Worm (Caenorhabditis elegans): ENCODE results near the gene F15H10.7.

The F15H10.7 gene

DNA sequence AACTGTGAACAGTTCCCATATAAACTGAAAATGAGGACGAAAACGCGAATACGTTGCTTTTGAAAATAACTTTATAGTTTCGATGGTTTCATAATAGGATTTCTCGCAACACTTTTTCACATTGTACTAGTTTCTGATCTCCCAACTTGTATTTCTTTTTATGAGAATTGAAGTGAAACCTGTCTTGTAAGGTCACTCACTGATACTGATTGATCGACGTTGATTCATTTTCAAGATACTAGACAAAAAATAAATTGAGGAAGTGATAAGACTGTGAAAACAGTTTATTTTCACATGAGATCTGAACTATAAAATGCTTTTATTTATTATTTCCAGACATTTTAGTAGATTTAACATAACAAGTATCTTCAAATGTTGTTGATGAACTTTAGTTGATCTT is 18.8 kb downstream of the F15H10.7 start:
- TF ChIP-seq ceh-2 (tag; optimal IDR thresholded peaks at IDR 0.05), result no peak
- TF ChIP-seq Y22D7AL.16 (tag; optimal IDR thresholded peaks at IDR 0.05), result no peak
- TF ChIP-seq tbx-7 (tag; optimal IDR thresholded peaks at IDR 0.05), result no peak
- TF ChIP-seq ceh-18 (tag; optimal IDR thresholded peaks at IDR 0.05), result no peak
- no peak for TF ChIP-seq fax-1 (tag; optimal IDR thresholded peaks at IDR 0.05)
- TF ChIP-seq nhr-11 (tag; optimal IDR thresholded peaks at IDR 0.05), result no peak
- TF ChIP-seq syd-9 (tag; optimal IDR thresholded peaks at IDR 0.05), result no peak
- no peak for TF ChIP-seq elt-4 (tag; optimal IDR thresholded peaks at IDR 0.05)
- no peak for TF ChIP-seq pha-2 (tag; optimal IDR thresholded peaks at IDR 0.05)
- no peak for TF ChIP-seq elt-2 (tag; optimal IDR thresholded peaks at IDR 0.05)

DNA sequence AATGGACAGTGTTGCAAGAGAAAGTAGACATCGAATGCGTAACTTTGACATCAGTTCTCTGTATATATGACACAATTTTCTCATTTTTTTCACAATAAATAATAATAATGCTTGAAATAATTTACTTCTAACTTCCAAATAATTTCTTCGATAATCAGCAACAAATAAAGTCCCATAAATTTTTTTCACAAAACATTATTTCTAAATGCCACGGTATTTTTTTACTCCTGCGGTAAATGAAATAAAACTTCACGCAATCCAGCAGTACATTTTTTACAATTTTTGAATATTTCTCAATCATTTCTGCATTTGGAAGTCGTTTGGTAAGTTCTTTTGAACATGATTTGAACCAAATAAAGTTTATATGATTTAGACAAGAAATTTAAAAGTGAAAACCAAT is 22.3 kb downstream of the F15H10.7 start, which contains the start of gene spe-10:
spe-10 (plus strand) TSS at position 301 of the 400 bp plus-strand sequence.
- no peak for TF ChIP-seq che-1 (tag; optimal IDR thresholded peaks at IDR 0.05)
- no peak for TF ChIP-seq unc-86 (tag; optimal IDR thresholded peaks at IDR 0.05)
- TF ChIP-seq ceh-19 (GFP tag; optimal IDR thresholded peaks at IDR 0.05), result no peak
- TF ChIP-seq ceh-24 (tag; optimal IDR thresholded peaks at IDR 0.05), result no peak
- no peak for TF ChIP-seq tbx-7 (tag; optimal IDR thresholded peaks at IDR 0.05)
- no peak for TF ChIP-seq pha-4 (tag; optimal IDR thresholded peaks at IDR 0.05)
- TF ChIP-seq fkh-10 (GFP tag; optimal IDR thresholded peaks at IDR 0.05), result no peak
- no peak for TF ChIP-seq ahr-1 (tag; optimal IDR thresholded peaks at IDR 0.05)
- no peak for TF ChIP-seq pax-1 (tag; optimal IDR thresholded peaks at IDR 0.05)
- TF ChIP-seq nhr-11 (tag; optimal IDR thresholded peaks at IDR 0.05), result no peak
- TF ChIP-seq sox-2 (GFP tag; IDR thresholded peaks at IDR 0.05), result no peak
- no peak for TF ChIP-seq pros-1 (tag; optimal IDR thresholded peaks at IDR 0.05)
- TF ChIP-seq K09A11.1 (tag; optimal IDR thresholded peaks at IDR 0.05; ENCODE audit: insufficient read depth), result no peak
- TF ChIP-seq syd-9 (tag; optimal IDR thresholded peaks at IDR 0.05), result no peak

DNA sequence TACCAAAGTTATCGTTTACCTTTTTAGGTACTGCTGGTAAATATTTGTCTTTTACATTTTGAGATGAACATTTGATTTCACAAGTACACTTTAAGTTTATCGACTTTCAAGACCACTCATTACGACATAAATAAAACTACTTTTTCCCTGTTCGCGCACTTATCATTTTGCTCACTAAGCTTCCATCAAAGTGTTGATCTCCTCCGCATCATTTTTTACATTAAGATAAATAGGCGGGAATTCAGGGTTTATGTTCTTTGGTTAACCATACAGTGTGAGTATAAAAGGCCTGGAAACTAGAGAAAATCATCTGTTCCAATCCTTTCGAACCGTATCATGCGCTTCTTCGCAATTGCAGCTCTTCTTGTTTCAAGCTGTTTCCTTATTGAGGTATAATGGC is 24.1 kb downstream of the F15H10.7 start, which contains the start of gene pqn-2:
pqn-2 (plus strand) TSS at position 301 of the 400 bp plus-strand sequence.
- TF ChIP-seq hlh-8 (tag; optimal IDR thresholded peaks at IDR 0.05), result no peak
- no peak for TF ChIP-seq fkh-6 (tag; optimal IDR thresholded peaks at IDR 0.05)
- no peak for TF ChIP-seq ceh-34 (tag; optimal IDR thresholded peaks at IDR 0.05)

DNA sequence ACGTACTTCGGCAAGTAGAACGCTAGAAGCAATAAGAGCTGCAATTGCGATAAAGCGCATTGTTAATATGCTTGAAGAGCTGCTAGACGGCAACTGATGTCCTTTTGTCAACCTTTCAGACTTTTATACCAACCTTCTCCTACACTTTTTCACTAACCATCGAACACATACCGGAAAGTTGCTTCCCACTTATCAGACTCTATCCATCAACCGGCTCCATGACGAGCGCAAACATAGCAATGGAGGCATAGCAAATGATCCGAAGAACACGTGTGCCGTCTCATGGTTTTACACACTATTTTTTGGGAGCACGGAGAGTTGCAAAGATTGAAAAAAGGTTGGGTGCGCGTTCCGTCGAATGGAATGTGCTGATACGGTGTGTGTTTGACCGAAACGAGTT is 24.5 kb downstream of the F15H10.7 start, which contains the start of gene abu-1:
abu-1 (minus strand) TSS at position 101 of the 400 bp plus-strand sequence.
- TF ChIP-seq lim-6 (tag; optimal IDR thresholded peaks at IDR 0.05) (no peak), unc-3 (GFP tag; conservative IDR thresholded peaks at IDR 0.05) (no peak), unc-3 (tag; optimal IDR thresholded peaks at IDR 0.05) (no peak), elt-4 (tag; optimal IDR thresholded peaks at IDR 0.05) (no peak), pqm-1 (tag; optimal IDR thresholded peaks at IDR 0.05) (no peak), dve-1 (tag; optimal IDR thresholded peaks at IDR 0.05) (no peak), ceh-9 (tag; optimal IDR thresholded peaks at IDR 0.05) (no peak), pax-1 (tag; optimal IDR thresholded peaks at IDR 0.05) (no peak)

DNA sequence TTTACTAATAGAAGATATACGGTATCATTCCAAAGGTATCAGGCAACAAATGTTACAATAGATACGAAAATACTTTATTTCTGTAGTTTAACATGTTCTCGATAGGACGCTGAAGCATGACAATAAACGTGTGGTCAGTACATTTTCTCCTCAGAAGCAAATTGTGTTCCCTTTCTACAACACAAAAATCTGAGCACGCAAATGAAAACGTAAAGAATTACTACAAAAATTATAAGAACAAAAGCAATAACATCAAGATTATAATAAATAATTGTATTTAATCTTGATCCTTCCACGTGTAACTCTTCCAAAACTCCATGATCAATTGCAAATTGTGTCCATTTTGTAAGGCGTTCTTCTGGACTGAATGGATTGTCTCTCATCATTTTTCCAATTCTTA is 26.5 kb downstream of the F15H10.7 start:
- TF ChIP-seq eyg-1 (tag; optimal IDR thresholded peaks at IDR 0.05) (no peak), ceh-6 (GFP tag; optimal IDR thresholded peaks at IDR 0.05) (no peak), pax-1 (tag; optimal IDR thresholded peaks at IDR 0.05) (no peak), nhr-232 (tag; optimal IDR thresholded peaks at IDR 0.05) (no peak), hlh-15 (tag; optimal IDR thresholded peaks at IDR 0.05) (no peak), odd-2 (tag; optimal IDR thresholded peaks at IDR 0.05) (no peak), ceh-24 (tag; optimal IDR thresholded peaks at IDR 0.05) (no peak), syd-9 (tag; optimal IDR thresholded peaks at IDR 0.05) (no peak), elt-2 (tag; optimal IDR thresholded peaks at IDR 0.05) (no peak), pros-1 (tag; optimal IDR thresholded peaks at IDR 0.05) (no peak), unc-55 (GFP tag; optimal IDR thresholded peaks at IDR 0.05) (no peak), ceh-45 (GFP tag; IDR thresholded peaks at IDR 0.05) (no peak), sox-2 (GFP tag; IDR thresholded peaks at IDR 0.05) (no peak), nhr-11 (tag; optimal IDR thresholded peaks at IDR 0.05) (no peak), hlh-6 (tag; optimal IDR thresholded peaks at IDR 0.05) (no peak), rnt-1 (tag; optimal IDR thresholded peaks at IDR 0.05) (no peak), ceh-31 (tag; optimal IDR thresholded peaks at IDR 0.05) (no peak), dve-1 (tag; optimal IDR thresholded peaks at IDR 0.05) (no peak)
